Worm (Caenorhabditis elegans): ENCODE measurements around the gene mrps-18C.

mrps-18C gene

DNA sequence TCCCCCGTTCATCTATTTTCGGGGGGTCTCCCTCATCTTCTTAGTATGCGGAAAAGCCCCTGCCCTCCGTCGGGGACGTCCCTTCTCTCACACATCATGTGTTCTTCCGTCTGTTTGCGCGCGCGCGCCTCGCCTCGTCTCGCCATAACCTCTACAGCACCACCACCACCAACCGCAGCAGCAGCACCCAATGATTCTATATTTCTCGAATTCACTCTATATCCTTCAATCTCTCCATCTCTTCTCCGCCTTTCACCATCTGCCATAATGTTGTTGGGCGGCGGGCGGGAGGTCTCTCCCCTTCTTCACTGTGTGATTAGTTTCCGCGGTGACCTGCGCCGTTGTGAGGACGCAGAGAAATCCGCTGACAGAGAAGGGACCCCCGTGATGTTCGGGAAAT is 12.0 kb downstream of the mrps-18C start (continued):
- TF ChIP-seq ets-4 (GFP tag; optimal IDR thresholded peaks at IDR 0.05) (no peak), B0336.3 (GFP tag; IDR thresholded peaks at IDR 0.05) (peak; percentile 56; the same call in 1 of the 2 replicates)

DNA sequence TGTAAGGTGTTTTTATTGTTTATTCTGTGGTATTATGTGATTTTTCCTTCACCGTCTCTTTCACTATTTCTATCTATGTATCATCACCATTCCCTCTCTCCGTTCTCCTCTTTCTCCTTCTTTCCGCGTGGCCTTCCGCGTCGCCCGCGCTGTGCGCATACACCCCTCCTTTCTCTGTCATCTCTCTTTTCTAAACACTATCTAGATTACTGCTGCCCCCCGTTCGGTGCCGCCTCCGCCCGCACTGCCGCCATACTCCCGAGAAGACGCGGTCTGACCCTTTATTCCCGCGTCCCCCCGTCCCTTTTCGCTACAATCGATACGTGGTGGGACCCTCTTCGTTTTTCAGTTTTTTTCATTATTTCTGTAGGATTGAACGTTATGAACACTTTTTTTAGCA is 13.3 kb downstream of the mrps-18C start:
- TF ChIP-seq repo-1 (tag; optimal IDR thresholded peaks at IDR 0.05) (no peak), mxl-1 (tag; optimal IDR thresholded peaks at IDR 0.05) (no peak), hmg-1.2 (GFP tag; IDR thresholded peaks at IDR 0.05) (peak; percentile 52; the same call in 1 of the 2 replicates), efl-1 (GFP tag; optimal IDR thresholded peaks at IDR 0.05) (peak; percentile 48), zfh-2 (GFP tag; conservative IDR thresholded peaks at IDR 0.05) (peak; percentile 90), madf-6 (GFP tag; IDR thresholded peaks at IDR 0.05) (peak; percentile 50; the same call in 1 of the 2 replicates), ceh-100 (GFP tag; IDR thresholded peaks at IDR 0.05) (no peak), ets-4 (GFP tag; optimal IDR thresholded peaks at IDR 0.05) (no peak), egrh-3 (GFP tag; IDR thresholded peaks at IDR 0.05) (peak; percentile 63; the same call in 1 of the 2 replicates), D2030.7 (GFP tag; IDR thresholded peaks at IDR 0.05) (peak; percentile 25; the same call in 1 of the 2 replicates), snpc-1.1 (tag; optimal IDR thresholded peaks at IDR 0.05; ENCODE audit: insufficient read depth) (no peak)

DNA sequence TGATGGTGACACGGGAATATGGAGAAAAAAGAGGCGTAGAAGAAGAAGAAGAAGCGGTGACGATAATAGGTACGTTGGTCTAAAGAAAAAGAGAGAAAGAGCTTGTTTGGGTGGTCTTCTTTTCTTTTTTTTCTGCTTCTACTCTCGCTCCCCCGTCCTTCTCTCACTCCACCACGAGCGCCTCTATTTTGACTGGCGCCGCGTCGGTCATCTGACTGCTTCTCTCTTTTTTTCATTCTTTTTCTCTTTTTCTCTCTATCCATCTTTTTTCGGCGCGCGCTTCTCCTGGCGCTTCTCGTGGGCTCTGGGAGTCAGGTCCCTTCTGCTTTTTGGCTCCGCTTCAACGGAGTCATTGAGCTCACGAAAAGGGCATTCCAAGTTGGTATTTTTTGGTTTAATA is 15.0 kb downstream of the mrps-18C start:
- TF ChIP-seq bed-2 (GFP tag; IDR thresholded peaks at IDR 0.05) (no peak), nhr-90 (tag; optimal IDR thresholded peaks at IDR 0.05) (no peak), zfh-2 (GFP tag; conservative IDR thresholded peaks at IDR 0.05) (peak; percentile 88), snpc-1.1 (tag; optimal IDR thresholded peaks at IDR 0.05; ENCODE audit: insufficient read depth) (no peak), attf-6 (GFP tag; IDR thresholded peaks at IDR 0.05) (no peak), ets-4 (GFP tag; optimal IDR thresholded peaks at IDR 0.05) (no peak), egl-44 (GFP tag; IDR thresholded peaks at IDR 0.05) (no peak), F52B5.7 (tag; optimal IDR thresholded peaks at IDR 0.05) (no peak), F49E8.2 (tag; optimal IDR thresholded peaks at IDR 0.05; ENCODE audit: insufficient read depth) (no peak), ceh-91 (GFP tag; IDR thresholded peaks at IDR 0.05) (no peak), snpc-1.3 (tag; optimal IDR thresholded peaks at IDR 0.05; ENCODE audit: insufficient read depth) (no peak), him-1 (tag; optimal IDR thresholded peaks at IDR 0.05) (no peak), ztf-6 (GFP tag; IDR thresholded peaks at IDR 0.05) (no peak), F23B12.7 (tag; optimal IDR thresholded peaks at IDR 0.05; ENCODE audit: insufficient read depth) (peak; percentile 13), let-526 (GFP tag; IDR thresholded peaks at IDR 0.05) (no peak), mes-4 (tag; optimal IDR thresholded peaks at IDR 0.05) (no peak), nhr-80 (tag; optimal IDR thresholded peaks at IDR 0.05) (no peak), fkh-3 (tag; optimal IDR thresholded peaks at IDR 0.05) (no peak), K12H6.12 (tag; optimal IDR thresholded peaks at IDR 0.05) (peak; percentile 29), cebp-1 (GFP tag; IDR thresholded peaks at IDR 0.05) (no peak), cebp-1 (tag; optimal IDR thresholded peaks at IDR 0.05) (peak; percentile 37), snpc-4 (GFP tag; optimal IDR thresholded peaks at IDR 0.05) (no peak), snpc-4 (tag; optimal IDR thresholded peaks at IDR 0.05) (no peak), K11D2.4 (GFP tag; IDR thresholded peaks at IDR 0.05) (0 out of 2 replicates have a peak, but pooled peaks have one; percentile 63), dpff-1 (tag; optimal IDR thresholded peaks at IDR 0.05) (no peak), lir-1 (GFP tag; conservative IDR thresholded peaks at IDR 0.05) (no peak), F22D6.2 (tag; optimal IDR thresholded peaks at IDR 0.05) (no peak), C06A6.2 (GFP tag; conservative IDR thresholded peaks at IDR 0.05) (no peak), Y95B8A.8 (GFP tag; IDR thresholded peaks at IDR 0.05) (no peak), aptf-2 (GFP tag; conservative IDR thresholded peaks at IDR 0.05) (no peak), repo-1 (tag; optimal IDR thresholded peaks at IDR 0.05) (no peak), lin-54 (GFP tag; optimal IDR thresholded peaks at IDR 0.05) (no peak), ceh-58 (GFP tag; IDR thresholded peaks at IDR 0.05) (no peak), akir-1 (GFP tag; optimal IDR thresholded peaks at IDR 0.05) (no peak), attf-5 (GFP tag; optimal IDR thresholded peaks at IDR 0.05) (peak; percentile 13), nfya-2 (GFP tag; IDR thresholded peaks at IDR 0.05) (no peak), tlf-1 (GFP tag; optimal IDR thresholded peaks at IDR 0.05) (no peak), ceh-79 (tag; optimal IDR thresholded peaks at IDR 0.05) (no peak)

Measured in whole organism, young adult.